Fruit fly (Drosophila melanogaster): Measurements from ENCODE around the gene Rbcn-3A.

Rbcn-3A gene

dm6 chrX:6278879-6279628, 23.8 kb upstream of the Rbcn-3A start (continued):
- TF ChIP-seq CG10267 (tag; optimal IDR thresholded peaks at IDR 0.05) (peak; percentile 94), CG13894 (tag; optimal IDR thresholded peaks at IDR 0.05) (peak; percentile 17), CG3163 (GFP tag; optimal IDR thresholded peaks at IDR 0.05) (peak; percentile 26), CG2202 (tag; optimal IDR thresholded peaks at IDR 0.05) (no peak), YL-1 (GFP tag; optimal IDR thresholded peaks at IDR 0.05) (peak; percentile 70), trh (GFP tag; optimal IDR thresholded peaks at IDR 0.05) (no peak), gce (GFP tag; IDR thresholded peaks at IDR 0.05) (no peak), CG12391 (tag; optimal IDR thresholded peaks at IDR 0.05) (peak; percentile 6), CG6854 (GFP tag; optimal IDR thresholded peaks at IDR 0.05) (peak; percentile 3), Meics (GFP tag; optimal IDR thresholded peaks at IDR 0.05) (peak; percentile 32), Pdp1 (GFP tag; optimal IDR thresholded peaks at IDR 0.05) (peak in 1 of 2 experiments; percentile 18), kni (GFP tag; optimal IDR thresholded peaks at IDR 0.05) (peak; percentile 40), Sry-δ (GFP tag; optimal IDR thresholded peaks at IDR 0.05) (peak; percentile 25), zfh1 (GFP tag; IDR thresholded peaks at IDR 0.05) (no peak), phol (tag; optimal IDR thresholded peaks at IDR 0.05) (peak; percentile 33), CG3281 (GFP tag; optimal IDR thresholded peaks at IDR 0.05) (peak; percentile 10), Asciz (GFP tag; optimal IDR thresholded peaks at IDR 0.05) (no peak), MESR4 (GFP tag; optimal IDR thresholded peaks at IDR 0.05) (peak; percentile 96), nerfin-1 (tag; optimal IDR thresholded peaks at IDR 0.05) (peak; percentile 25), CG18599 (GFP tag; optimal IDR thresholded peaks at IDR 0.05) (peak; percentile 52), ab (GFP tag; optimal IDR thresholded peaks at IDR 0.05) (no peak), Camta (GFP tag; optimal IDR thresholded peaks at IDR 0.05) (peak; percentile 41), CG31224 (GFP tag; IDR thresholded peaks at IDR 0.05) (no peak), CG9437 (GFP tag; optimal IDR thresholded peaks at IDR 0.05) (peak; percentile 18), Bgb (GFP tag; IDR thresholded peaks at IDR 0.05; ENCODE audit: partially characterized antibody) (peak; percentile 35; the same call in 1 of the 2 replicates), CG2712 (tag; optimal IDR thresholded peaks at IDR 0.05) (peak; percentile 3), lab (GFP tag; optimal IDR thresholded peaks at IDR 0.05) (peak; percentile 45), CG34422 (GFP tag; IDR thresholded peaks at IDR 0.05) (peak; percentile 63; the same call in 2 of the 3 replicates), ssp (GFP tag; IDR thresholded peaks at IDR 0.05) (no peak), sens-2 (GFP tag; IDR thresholded peaks at IDR 0.05) (no peak), vnd (GFP tag; IDR thresholded peaks at IDR 0.05; ENCODE audit: partially characterized antibody) (no peak), Stat92E (GFP tag; optimal IDR thresholded peaks at IDR 0.05) (peak in 1 of 3 experiments; percentile 57), gcm (GFP tag; optimal IDR thresholded peaks at IDR 0.05) (peak; percentile 10), CG16813 (GFP tag; IDR thresholded peaks at IDR 0.05; ENCODE audit: partially characterized antibody) (no peak), twi (tag; optimal IDR thresholded peaks at IDR 0.05) (peak; percentile 55), CG10209 (GFP tag; optimal IDR thresholded peaks at IDR 0.05) (peak; percentile 21), CG32532 (GFP tag; IDR thresholded peaks at IDR 0.05) (no peak), Awh (GFP tag; IDR thresholded peaks at IDR 0.05) (0 out of 2 replicates have a peak, but pooled peaks have one; percentile 10), CG8478 (optimal IDR thresholded peaks at IDR 0.05) (peak; percentile 82), org-1 (GFP tag; optimal IDR thresholded peaks at IDR 0.05) (peak; percentile 6), Deaf1 (tag; optimal IDR thresholded peaks at IDR 0.05) (peak; percentile 58), CG14965 (GFP tag; optimal IDR thresholded peaks at IDR 0.05; ENCODE audit: borderline replicate concordance) (no peak), Lim3 (GFP tag; IDR thresholded peaks at IDR 0.05) (no peak), CG8281 (tag; optimal IDR thresholded peaks at IDR 0.05) (no peak), CG33213 (GFP tag; optimal IDR thresholded peaks at IDR 0.05) (peak; percentile 38), CG8924 (tag; optimal IDR thresholded peaks at IDR 0.05) (peak; percentile 26), CG12744 (GFP tag; optimal IDR thresholded peaks at IDR 0.05) (no peak), gro (GFP tag; optimal IDR thresholded peaks at IDR 0.05) (peak; percentile 38)
